Worm (Caenorhabditis elegans): ENCODE results near the gene srw-17.

DNA sequence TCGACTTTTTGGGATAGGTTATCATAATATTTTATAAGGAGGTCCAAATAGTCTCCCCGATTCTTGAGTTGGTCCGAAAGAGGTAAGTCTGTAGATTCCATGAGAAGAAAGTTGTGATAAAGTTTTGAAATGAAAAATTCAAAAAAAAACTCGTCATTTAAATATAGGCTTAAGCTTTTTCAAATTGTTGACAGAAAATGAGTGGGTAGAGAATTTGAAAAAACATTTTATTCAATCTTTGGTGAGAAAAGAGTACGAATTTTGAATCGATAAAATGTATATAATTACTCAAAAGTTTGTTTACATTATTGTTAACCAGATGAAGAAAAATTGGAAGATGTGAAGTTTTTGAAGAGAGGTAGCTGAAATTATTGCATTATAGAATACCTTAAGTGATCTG is 28.7 kb upstream of the srw-17 start, which contains the start of gene T26H8.5:
- TF ChIP-seq R02D3.7 (tag; optimal IDR thresholded peaks at IDR 0.05) = no peak
- no peak for TF ChIP-seq zag-1 (tag; optimal IDR thresholded peaks at IDR 0.05)
- TF ChIP-seq fkh-10 (GFP tag; optimal IDR thresholded peaks at IDR 0.05) = no peak
- no peak for TF ChIP-seq skn-1 (tag; optimal IDR thresholded peaks at IDR 0.05)
- TF ChIP-seq ceh-16 (tag; optimal IDR thresholded peaks at IDR 0.05) = no peak
- TF ChIP-seq tbx-2 (tag; optimal IDR thresholded peaks at IDR 0.05) = no peak
